Worm (Caenorhabditis elegans): ENCODE results near the gene hrg-6.

hrg-6 gene

ce11 chrIV:11006383-11006782 lies 26.0 kb upstream of the hrg-6 start:
- TF ChIP-seq fkh-10 (GFP tag; optimal IDR thresholded peaks at IDR 0.05) (no peak), elt-3 (tag; optimal IDR thresholded peaks at IDR 0.05) (no peak), nhr-11 (tag; optimal IDR thresholded peaks at IDR 0.05) (peak; percentile 40)

- no peak for TF ChIP-seq nhr-23 (tag; optimal IDR thresholded peaks at IDR 0.05)
- no peak for TF ChIP-seq ZK546.5 (tag; optimal IDR thresholded peaks at IDR 0.05)
Measured at ce11 chrIV:11006868-11007267, 25.5 kb upstream of the hrg-6 start.

DNA sequence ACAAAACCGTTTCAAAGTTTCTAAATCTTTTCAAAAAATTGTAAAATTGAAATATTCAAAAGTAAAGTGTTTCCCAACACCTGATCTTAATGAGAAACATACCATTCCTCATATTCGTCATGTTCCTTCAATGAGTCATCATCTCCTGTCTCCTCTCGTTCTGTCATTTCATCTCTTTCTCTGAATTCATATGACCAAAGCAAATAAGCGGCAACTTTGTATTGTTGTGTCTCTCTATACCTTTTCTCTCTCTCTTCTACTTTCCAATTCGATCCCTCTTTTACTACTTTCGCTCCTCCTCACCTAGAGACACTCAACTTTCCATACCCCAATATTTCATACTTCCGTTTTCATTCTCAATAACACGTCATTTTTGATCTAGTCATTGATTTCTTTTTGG lies 24.1 kb upstream of the hrg-6 start:
- TF ChIP-seq daf-12 (tag; optimal IDR thresholded peaks at IDR 0.05): no peak
- no peak for TF ChIP-seq ceh-82 (tag; optimal IDR thresholded peaks at IDR 0.05)
- TF ChIP-seq pqm-1 (tag; optimal IDR thresholded peaks at IDR 0.05): no peak
- TF ChIP-seq fkh-2 (tag; optimal IDR thresholded peaks at IDR 0.05): no peak
- TF ChIP-seq jun-1 (tag; optimal IDR thresholded peaks at IDR 0.05): peak; percentile 10
- TF ChIP-seq unc-62 (GFP tag; optimal IDR thresholded peaks at IDR 0.05): no peak
- TF ChIP-seq ztf-11 (tag; optimal IDR thresholded peaks at IDR 0.05): no peak
- TF ChIP-seq nhr-23 (tag; optimal IDR thresholded peaks at IDR 0.05): peak; percentile 54
- TF ChIP-seq nhr-25 (tag; optimal IDR thresholded peaks at IDR 0.05): peak; percentile 20
- no peak for TF ChIP-seq egl-5 (tag; optimal IDR thresholded peaks at IDR 0.05)
- TF ChIP-seq fos-1 (tag; optimal IDR thresholded peaks at IDR 0.05): no peak
- TF ChIP-seq sea-2 (GFP tag; optimal IDR thresholded peaks at IDR 0.05): no peak
- no peak for TF ChIP-seq elt-1 (tag; optimal IDR thresholded peaks at IDR 0.05)
- TF ChIP-seq ztf-4 (tag; optimal IDR thresholded peaks at IDR 0.05): no peak
- no peak for TF ChIP-seq snpc-4 (tag; optimal IDR thresholded peaks at IDR 0.05)
- no peak for TF ChIP-seq nhr-28 (tag; optimal IDR thresholded peaks at IDR 0.05)
- no peak for TF ChIP-seq nhr-77 (tag; optimal IDR thresholded peaks at IDR 0.05)
- TF ChIP-seq nfya-1 (tag; optimal IDR thresholded peaks at IDR 0.05; ENCODE audit: insufficient read depth): peak; percentile 1
- TF ChIP-seq ZK546.5 (tag; optimal IDR thresholded peaks at IDR 0.05): no peak
- TF ChIP-seq nhr-237 (tag; optimal IDR thresholded peaks at IDR 0.05): no peak
- TF ChIP-seq nhr-11 (tag; optimal IDR thresholded peaks at IDR 0.05): no peak
- TF ChIP-seq egl-27 (tag; optimal IDR thresholded peaks at IDR 0.05): no peak
- no peak for TF ChIP-seq lin-39 (tag; optimal IDR thresholded peaks at IDR 0.05)
- TF ChIP-seq aly-2 (tag; optimal IDR thresholded peaks at IDR 0.05): no peak
- TF ChIP-seq fkh-10 (GFP tag; optimal IDR thresholded peaks at IDR 0.05): no peak
- TF ChIP-seq hmg-11 (tag; optimal IDR thresholded peaks at IDR 0.05): peak; percentile 48
- no peak for TF ChIP-seq skn-1 (tag; optimal IDR thresholded peaks at IDR 0.05)
- TF ChIP-seq ceh-28 (tag; optimal IDR thresholded peaks at IDR 0.05): no peak
- TF ChIP-seq ceh-16 (tag; optimal IDR thresholded peaks at IDR 0.05): no peak
- no peak for TF ChIP-seq mml-1 (tag; optimal IDR thresholded peaks at IDR 0.05)
- peak; percentile 81 for TF ChIP-seq pha-4 (tag; optimal IDR thresholded peaks at IDR 0.05)
- no peak for TF ChIP-seq tbx-2 (tag; optimal IDR thresholded peaks at IDR 0.05)
- TF ChIP-seq nhr-67 (tag; optimal IDR thresholded peaks at IDR 0.05): no peak

ce11 chrIV:11008996-11009395 lies 23.4 kb upstream of the hrg-6 start, which contains the start of gene F13H10.6:
Gene F13H10.6, plus strand, starts transcription at chrIV:11009296.
- no peak for TF ChIP-seq nfya-1 (tag; optimal IDR thresholded peaks at IDR 0.05; ENCODE audit: insufficient read depth)
- TF ChIP-seq fkh-10 (GFP tag; optimal IDR thresholded peaks at IDR 0.05): no peak
- no peak for TF ChIP-seq skn-1 (tag; optimal IDR thresholded peaks at IDR 0.05)
- TF ChIP-seq pha-4 (tag; optimal IDR thresholded peaks at IDR 0.05): no peak
- no peak for TF ChIP-seq mml-1 (tag; optimal IDR thresholded peaks at IDR 0.05)
- TF ChIP-seq egl-5 (tag; optimal IDR thresholded peaks at IDR 0.05): no peak
- no peak for TF ChIP-seq nhr-25 (tag; optimal IDR thresholded peaks at IDR 0.05)
- TF ChIP-seq nhr-28 (tag; optimal IDR thresholded peaks at IDR 0.05): no peak
- TF ChIP-seq mdl-1 (tag; optimal IDR thresholded peaks at IDR 0.05): no peak
- no peak for TF ChIP-seq snpc-4 (tag; optimal IDR thresholded peaks at IDR 0.05)
- TF ChIP-seq nhr-23 (tag; optimal IDR thresholded peaks at IDR 0.05): no peak

DNA sequence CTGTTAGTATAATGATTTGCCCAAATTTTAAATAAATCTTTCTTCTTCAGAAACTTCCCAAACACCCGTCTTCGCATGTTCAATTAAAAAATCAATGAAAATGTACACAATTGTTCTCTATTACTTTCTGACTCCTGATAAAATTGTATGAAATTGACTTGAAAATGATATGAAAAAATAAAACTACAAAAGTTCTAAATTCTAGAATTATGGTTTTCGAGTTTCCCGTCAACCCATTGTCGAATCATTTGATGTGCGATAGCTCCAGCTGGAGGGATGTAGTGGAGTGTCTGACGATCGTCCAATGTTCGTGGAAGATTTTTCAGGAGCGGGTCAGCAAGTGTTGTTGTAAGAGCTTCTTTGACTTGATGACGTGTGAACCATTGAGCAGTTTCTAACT lies 22.5 kb upstream of the hrg-6 start:
- no peak for TF ChIP-seq ceh-82 (tag; optimal IDR thresholded peaks at IDR 0.05)
- TF ChIP-seq nhr-76 (tag; optimal IDR thresholded peaks at IDR 0.05): no peak
- TF ChIP-seq ceh-16 (tag; optimal IDR thresholded peaks at IDR 0.05): no peak
- no peak for TF ChIP-seq ztf-4 (tag; optimal IDR thresholded peaks at IDR 0.05)
- no peak for TF ChIP-seq R02D3.7 (tag; optimal IDR thresholded peaks at IDR 0.05)
- no peak for TF ChIP-seq skn-1 (tag; optimal IDR thresholded peaks at IDR 0.05)
